Worm (Caenorhabditis elegans): ENCODE results near the gene unc-44.

DNA sequence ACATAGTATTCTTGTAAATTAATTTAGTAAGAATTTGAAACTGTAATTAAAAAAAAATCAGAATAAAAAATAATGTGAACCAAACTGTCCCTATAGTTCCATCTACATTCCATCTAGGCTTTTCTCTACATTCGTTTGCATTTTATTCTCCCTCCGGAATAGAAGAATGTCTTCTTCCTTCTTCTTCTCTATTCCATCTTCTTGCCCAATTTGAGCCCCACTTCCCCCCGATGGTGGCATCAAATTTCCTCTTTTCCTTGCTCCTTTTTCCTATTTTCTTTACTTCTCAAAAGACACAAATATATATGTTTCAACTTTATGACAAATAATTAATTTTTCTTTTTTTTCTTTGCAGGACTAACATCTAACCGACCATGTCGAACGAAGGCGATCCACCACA, at the start of gene unc-44:
- no peak for TF ChIP-seq unc-39 (tag; optimal IDR thresholded peaks at IDR 0.05)
- no peak for TF ChIP-seq lsy-2 (tag; optimal IDR thresholded peaks at IDR 0.05)

Data from whole organism, L2 larva.